Fruit fly (Drosophila melanogaster) whole organism, embryonic: Measurements from ENCODE around the gene CG44006.

ENCODE experiments used
- Awh ChIP-seq: fragments of 200-800 bp; sonication (Bioruptor generic); IDR thresholded peaks from 2 replicates; pipeline ENCODE4, ENCODE4 v1.3.6; 2022; ENCODE audit warnings: missing biosample characterization, missing genetic modification characterization
- B-H1 ChIP-seq: fragments of 200-800 bp; sonication (Bioruptor generic); IDR thresholded peaks from 3 replicates; pipeline ENCODE4 v1.3.6; 2022; ENCODE audit warnings: missing biosample characterization, missing genetic modification characterization
- B-H2 ChIP-seq: fragments of 200-800 bp; sonication (Bioruptor generic); optimal IDR thresholded peaks from 2 replicates; lab custom pipeline; 2018; ENCODE audit warnings: missing biosample characterization, mild to moderate bottlenecking, missing genetic modification characterization
- CG10147 ChIP-seq: fragments of 200-800 bp; sonication (Bioruptor generic); optimal IDR thresholded peaks from 2 replicates; lab custom pipeline; 2019; ENCODE audit warnings: missing biosample characterization, mild to moderate bottlenecking, missing genetic modification characterization, moderate library complexity
- CG1024 ChIP-seq: fragments of 200-800 bp; sonication (Bioruptor generic); IDR thresholded peaks from 2 replicates; pipeline ENCODE4 v1.3.6; 2022; ENCODE audit warnings: missing biosample characterization, missing genetic modification characterization
- CG12104 ChIP-seq: fragments of 200-800 bp; sonication (Bioruptor generic); optimal IDR thresholded peaks from 3 replicates; lab custom pipeline; 2016; ENCODE audit warnings: missing biosample characterization, missing genetic modification characterization
- CG12744 ChIP-seq: fragments of 200-800 bp; sonication (Bioruptor generic); optimal IDR thresholded peaks from 2 replicates; lab custom pipeline; 2016; ENCODE audit warnings: missing biosample characterization, missing genetic modification characterization
- CG14441 ChIP-seq: fragments of 200-800 bp; sonication (Bioruptor generic); IDR thresholded peaks from 2 replicates; pipeline ENCODE4 v1.3.6; 2022; ENCODE audit warnings: missing biosample characterization, missing genetic modification characterization
- CG14860 ChIP-seq: fragments of 200-800 bp; sonication (Bioruptor generic); IDR thresholded peaks from 3 replicates; pipeline ENCODE4 v1.3.6; 2022; ENCODE audit warnings: missing biosample characterization, missing genetic modification characterization; ENCODE audit not compliant: partially characterized antibody
- CG15479 ChIP-seq: fragments of 200-800 bp; sonication (Bioruptor generic); optimal IDR thresholded peaks from 3 replicates; lab custom pipeline; 2019; ENCODE audit warnings: missing biosample characterization, mild to moderate bottlenecking, missing genetic modification characterization, moderate library complexity
- CG16813 ChIP-seq: fragments of 200-800 bp; sonication (Bioruptor generic); IDR thresholded peaks from 3 replicates; pipeline ENCODE4 v1.3.6; 2022; ENCODE audit warnings: missing biosample characterization, missing genetic modification characterization; ENCODE audit not compliant: partially characterized antibody
- CG2889 ChIP-seq: fragments of 200-800 bp; sonication (Bioruptor generic); IDR thresholded peaks from 3 replicates; pipeline ENCODE4 v1.3.6; 2022; ENCODE audit warnings: missing biosample characterization, missing genetic modification characterization
- CG32532 ChIP-seq: fragments of 200-800 bp; sonication (Bioruptor generic); IDR thresholded peaks from 2 replicates; pipeline ENCODE4 v1.3.6; 2022; ENCODE audit warnings: missing biosample characterization, missing genetic modification characterization
- CG32767 ChIP-seq: fragments of 200-800 bp; sonication (Bioruptor generic); IDR thresholded peaks from 2 replicates; pipeline ENCODE4 v1.3.6; 2022; ENCODE audit warnings: missing biosample characterization, missing genetic modification characterization
- CG33213 ChIP-seq: fragments of 200-800 bp; sonication (Bioruptor generic); optimal IDR thresholded peaks from 3 replicates; lab custom pipeline; 2016; ENCODE audit warnings: missing biosample characterization, missing genetic modification characterization
- CG4854 ChIP-seq: fragments of 200-800 bp; sonication (Bioruptor generic); optimal IDR thresholded peaks from 2 replicates; lab custom pipeline; 2016; ENCODE audit warnings: missing biosample characterization, missing genetic modification characterization, inconsistent platforms
- CG6854 ChIP-seq: fragments of 200-800 bp; sonication (Bioruptor generic); optimal IDR thresholded peaks from 3 replicates; lab custom pipeline; 2017; ENCODE audit warnings: missing biosample characterization, mild to moderate bottlenecking, missing genetic modification characterization
- CG7271 ChIP-seq: fragments of 200-800 bp; sonication (Bioruptor generic); optimal IDR thresholded peaks from 2 replicates; lab custom pipeline; 2018; ENCODE audit warnings: missing biosample characterization, mild to moderate bottlenecking, missing genetic modification characterization, moderate library complexity
- CG7963 ChIP-seq: fragments of 200-800 bp; sonication (Bioruptor generic); IDR thresholded peaks from 3 replicates; pipeline ENCODE4 v1.3.6; 2022; ENCODE audit warnings: missing biosample characterization, missing genetic modification characterization; ENCODE audit not compliant: partially characterized antibody
- CG8281 ChIP-seq: fragments of 200-800 bp; sonication (Bioruptor generic); optimal IDR thresholded peaks from 2 replicates; lab custom pipeline; 2018; ENCODE audit warnings: missing biosample characterization, mild to moderate bottlenecking, missing genetic modification characterization, moderate library complexity
- CG8478 ChIP-seq: fragments of >200 bp; optimal IDR thresholded peaks from 2 replicates; lab custom pipeline; 2018
- CG9437 ChIP-seq: fragments of 200-800 bp; sonication (Bioruptor generic); optimal IDR thresholded peaks from 2 replicates; lab custom pipeline; 2018; ENCODE audit warnings: missing biosample characterization, mild to moderate bottlenecking, missing genetic modification characterization
- CrebB ChIP-seq: fragments of 200-800 bp; sonication (Bioruptor generic); optimal IDR thresholded peaks from 3 replicates; lab custom pipeline; 2018; ENCODE audit warnings: missing biosample characterization, mild to moderate bottlenecking, missing genetic modification characterization
- Gug ChIP-seq: fragments of 200-800 bp; sonication (Bioruptor generic); IDR thresholded peaks from 4 replicates; pipeline ENCODE4 v1.3.6; 2022; ENCODE audit warnings: missing biosample characterization, missing genetic modification characterization
- HLH3B ChIP-seq: fragments of 200-800 bp; sonication (Bioruptor generic); IDR thresholded peaks from 2 replicates; pipeline ENCODE4 v1.3.6; 2022; ENCODE audit warnings: missing biosample characterization, missing genetic modification characterization
- Neu2 ChIP-seq: fragments of 200-800 bp; sonication (Bioruptor generic); optimal IDR thresholded peaks from 3 replicates; lab custom pipeline; 2016; ENCODE audit warnings: missing biosample characterization, missing genetic modification characterization, borderline replicate concordance
- Oaz ChIP-seq: fragments of 200-800 bp; sonication (Bioruptor generic); IDR thresholded peaks from 2 replicates; pipeline ENCODE4 v1.3.6; 2022; ENCODE audit warnings: missing biosample characterization, missing genetic modification characterization
- Poxn ChIP-seq: fragments of 200-800 bp; sonication (Bioruptor generic); IDR thresholded peaks from 2 replicates; pipeline ENCODE4 v1.3.6; 2022; ENCODE audit warnings: missing biosample characterization, missing genetic modification characterization
- Spps ChIP-seq: fragments of 200-800 bp; sonication (Bioruptor generic); optimal IDR thresholded peaks from 2 replicates; lab custom pipeline; 2018; ENCODE audit warnings: missing biosample characterization, mild to moderate bottlenecking, missing genetic modification characterization
- YL-1 ChIP-seq: fragments of 200-800 bp; sonication (Bioruptor generic); optimal IDR thresholded peaks from 3 replicates; lab custom pipeline; 2017; ENCODE audit warnings: missing biosample characterization, mild to moderate bottlenecking, missing genetic modification characterization
- abd-A ChIP-seq: fragments of 200-800 bp; sonication (Bioruptor generic); optimal IDR thresholded peaks from 3 replicates; lab custom pipeline; 2019; ENCODE audit warnings: missing biosample characterization, mild to moderate bottlenecking, missing genetic modification characterization, moderate library complexity
- amos ChIP-seq: fragments of 200-800 bp; sonication (Bioruptor generic); IDR thresholded peaks from 2 replicates; pipeline ENCODE4 v1.3.6; 2022; ENCODE audit warnings: missing biosample characterization, missing genetic modification characterization; ENCODE audit not compliant: partially characterized antibody
- ara ChIP-seq: fragments of 200-800 bp; sonication (Bioruptor generic); IDR thresholded peaks from 2 replicates; pipeline ENCODE4 v1.3.6; 2022; ENCODE audit warnings: missing biosample characterization, missing genetic modification characterization
- br ChIP-seq: fragments of >200 bp; optimal IDR thresholded peaks from 2 replicates; lab custom pipeline; 2017
- bsh ChIP-seq, 2 experiments: fragments of 200-800 bp; sonication (Bioruptor generic); optimal IDR thresholded peaks; 2 replicates each; lab custom pipeline; 2017 to 2018; ENCODE audit warnings: mild to moderate bottlenecking in 2 of 2, missing biosample characterization in 2 of 2, missing genetic modification characterization in 2 of 2, moderate library complexity in 1 of 2
- chif ChIP-seq, 2 experiments: fragments of 200-800 bp; sonication (Bioruptor generic); optimal IDR thresholded peaks; 3 replicates each; lab custom pipeline; 2016; ENCODE audit warnings: missing biosample characterization in 2 of 2, missing genetic modification characterization in 2 of 2
- chinmo ChIP-seq: fragments of 200-800 bp; sonication (Bioruptor generic); IDR thresholded peaks from 4 replicates; pipeline ENCODE4 v1.3.6; 2022; ENCODE audit warnings: missing biosample characterization, missing genetic modification characterization; ENCODE audit not compliant: partially characterized antibody
- dan ChIP-seq: fragments of 200-800 bp; sonication (Bioruptor generic); IDR thresholded peaks from 2 replicates; pipeline ENCODE4 v1.3.6; 2022; ENCODE audit warnings: missing biosample characterization, missing genetic modification characterization
- dimm ChIP-seq: fragments of 200-800 bp; sonication (Bioruptor generic); IDR thresholded peaks from 2 replicates; pipeline ENCODE4 v1.3.6; 2022; ENCODE audit warnings: missing biosample characterization, missing genetic modification characterization
- ftz-f1 ChIP-seq: fragments of 200-800 bp; sonication (Bioruptor generic); optimal IDR thresholded peaks from 2 replicates; lab custom pipeline; 2016; ENCODE audit warnings: missing biosample characterization, missing genetic modification characterization
- fu2 ChIP-seq: fragments of 200-800 bp; sonication (Bioruptor generic); optimal IDR thresholded peaks from 2 replicates; lab custom pipeline; 2016; ENCODE audit warnings: missing biosample characterization, missing genetic modification characterization
- gcm ChIP-seq: fragments of 200-800 bp; sonication (Bioruptor generic); optimal IDR thresholded peaks from 2 replicates; lab custom pipeline; 2019; ENCODE audit warnings: missing biosample characterization, mild to moderate bottlenecking, missing genetic modification characterization, moderate library complexity
- grau ChIP-seq: fragments of 200-800 bp; optimal IDR thresholded peaks from 3 replicates; lab custom pipeline; 2019; ENCODE audit warnings: missing biosample characterization, mild to moderate bottlenecking, missing genetic modification characterization, moderate library complexity
- ham ChIP-seq: fragments of 200-800 bp; sonication (Bioruptor generic); IDR thresholded peaks from 2 replicates; pipeline ENCODE4 v1.3.6; 2022; ENCODE audit warnings: missing biosample characterization, missing genetic modification characterization
- ken ChIP-seq: fragments of 200-800 bp; sonication (Bioruptor generic); IDR thresholded peaks from 3 replicates; pipeline ENCODE4 v1.3.6; 2022; ENCODE audit warnings: missing biosample characterization, missing genetic modification characterization
- onecut ChIP-seq: fragments of 200-800 bp; sonication (Bioruptor generic); IDR thresholded peaks from 2 replicates; pipeline ENCODE4 v1.3.6; 2022; ENCODE audit warnings: missing biosample characterization, missing genetic modification characterization
- pho ChIP-seq: fragments of 200-800 bp; sonication (Bioruptor generic); optimal IDR thresholded peaks from 2 replicates; lab custom pipeline; 2016; ENCODE audit warnings: missing biosample characterization, missing genetic modification characterization
- prd ChIP-seq, 3 experiments: fragments of >200 bp in 2 of 3; fragments of 200-800 bp in 1 of 3; sonication (Bioruptor generic) in 1 of 3; optimal IDR thresholded peaks in 2 of 3; IDR thresholded peaks in 1 of 3; 2 replicates in 2 of 3; 3 replicates in 1 of 3; pipeline versions ENCODE4 v1.3.6 to Lab custom; 2017 to 2022; ENCODE audit warnings: missing biosample characterization in 1 of 3, missing genetic modification characterization in 1 of 3
- sd ChIP-seq: fragments of 200-800 bp; sonication (Bioruptor generic); optimal IDR thresholded peaks from 3 replicates; lab custom pipeline; 2018; ENCODE audit warnings: missing biosample characterization, mild to moderate bottlenecking, missing genetic modification characterization, moderate library complexity
- so ChIP-seq: fragments of 200-800 bp; sonication (Bioruptor generic); IDR thresholded peaks from 3 replicates; pipeline ENCODE4 v1.3.6; 2022; ENCODE audit warnings: missing biosample characterization, missing genetic modification characterization
- zen2 ChIP-seq: fragments of 200-800 bp; sonication (Bioruptor generic); IDR thresholded peaks from 3 replicates; pipeline ENCODE4 v1.3.6; 2022; ENCODE audit warnings: missing biosample characterization, missing genetic modification characterization; ENCODE audit not compliant: partially characterized antibody
- zf30C ChIP-seq: fragments of 200-800 bp; sonication (Bioruptor generic); optimal IDR thresholded peaks from 3 replicates; lab custom pipeline; 2018; ENCODE audit warnings: missing biosample characterization, mild to moderate bottlenecking, missing genetic modification characterization

CG44006 gene

dm6 chr3L:18022479-18022950 is 47.4 kb downstream of the CG44006 start (continued):
- TF ChIP-seq CG8281 (tag; lab: Kevin White, UChicago): no peak
- TF ChIP-seq CG16813: no peak
- TF ChIP-seq CG33213 (GFP tag; lab: Kevin White, UChicago): no peak
- peak; percentile 99 for TF ChIP-seq ftz-f1 (GFP tag; lab: Kevin White, UChicago)
- no peak for TF ChIP-seq ara (GFP tag; lab: Robert Waterston, UW)
- TF ChIP-seq zf30C (GFP tag; lab: Kevin White, UChicago): no peak
- peak; percentile 83 for TF ChIP-seq abd-A (tag; lab: Kevin White, UChicago)
- TF ChIP-seq Neu2 (GFP tag; lab: Kevin White, UChicago): no peak
- TF ChIP-seq so (GFP tag; lab: Robert Waterston, UW): no peak
- no peak for TF ChIP-seq Poxn (GFP tag; lab: Robert Waterston, UW)
- TF ChIP-seq CG7271 (tag; lab: Kevin White, UChicago): no peak
- no peak for TF ChIP-seq fu2 (GFP tag; lab: Kevin White, UChicago)
- peak; percentile 44 for TF ChIP-seq gcm (GFP tag; lab: Kevin White, UChicago)
- no peak for TF ChIP-seq CG32767 (GFP tag; lab: Robert Waterston, UW)
- no peak for TF ChIP-seq CG12104 (GFP tag; lab: Kevin White, UChicago)
- no peak for TF ChIP-seq CG14860 (GFP tag; lab: Robert Waterston, UW)
- no peak for TF ChIP-seq ham (GFP tag; lab: Robert Waterston, UW)
- TF ChIP-seq sd (tag; lab: Kevin White, UChicago): peak; percentile 96
- TF ChIP-seq Gug (GFP tag; lab: Robert Waterston, UW): no peak
- TF ChIP-seq CrebB (tag; lab: Kevin White, UChicago): no peak
- no peak for TF ChIP-seq chif (GFP tag; optimal IDR thresholded peaks at IDR 0.05; lab: Kevin White, UChicago)
- TF ChIP-seq chinmo (GFP tag; lab: Robert Waterston, UW): peak; percentile 87
- no peak for TF ChIP-seq Oaz (GFP tag; lab: Robert Waterston, UW)
- TF ChIP-seq YL-1 (GFP tag; lab: Kevin White, UChicago): no peak
- TF ChIP-seq CG32532 (GFP tag; lab: Robert Waterston, UW): no peak
- TF ChIP-seq br (lab: Kevin White, UChicago): no peak
- TF ChIP-seq pho (GFP tag; lab: Kevin White, UChicago): no peak
- TF ChIP-seq CG15479: no peak
- no peak for TF ChIP-seq grau
- TF ChIP-seq onecut (GFP tag; lab: Robert Waterston, UW): no peak
- no peak for TF ChIP-seq Spps
- TF ChIP-seq CG8478 (lab: Kevin White, UChicago): no peak
- TF ChIP-seq B-H2: peak; percentile 31
- TF ChIP-seq dimm: no peak
- TF ChIP-seq CG7963 (GFP tag; lab: Robert Waterston, UW): no peak
- TF ChIP-seq ken (GFP tag; lab: Robert Waterston, UW): no peak
- no peak for TF ChIP-seq dan (GFP tag; lab: Robert Waterston, UW)
- no peak for TF ChIP-seq HLH3B (GFP tag; lab: Robert Waterston, UW)
- no peak for TF ChIP-seq CG12744 (GFP tag; lab: Kevin White, UChicago)
- TF ChIP-seq Awh: no peak
- TF ChIP-seq CG2889 (GFP tag; lab: Robert Waterston, UW): no peak
- no peak for TF ChIP-seq CG14441 (GFP tag; lab: Robert Waterston, UW)
- TF ChIP-seq CG1024: no peak
- TF ChIP-seq amos (GFP tag; lab: Robert Waterston, UW): no peak
- no peak for TF ChIP-seq CG6854 (GFP tag; lab: Kevin White, UChicago)
- no peak for TF ChIP-seq CG10147 (GFP tag; lab: Kevin White, UChicago)
- TF ChIP-seq CG4854 (GFP tag; lab: Kevin White, UChicago): no peak
- no peak for TF ChIP-seq CG9437 (GFP tag; lab: Kevin White, UChicago)
- no peak for TF ChIP-seq prd (optimal IDR thresholded peaks at IDR 0.05; lab: Kevin White, UChicago)
- no peak for TF ChIP-seq prd (GFP tag; IDR thresholded peaks at IDR 0.05; lab: Robert Waterston, UW)
- no peak for TF ChIP-seq zen2
- no peak for TF ChIP-seq B-H1 (GFP tag; lab: Robert Waterston, UW)
- TF ChIP-seq bsh (GFP tag; optimal IDR thresholded peaks at IDR 0.05; lab: Kevin White, UChicago): no peak
